Worm (Caenorhabditis elegans): ENCODE results near the gene zip-10.

Gene zip-10

ce11 chrV:11644166-11644565, 6.4 kb downstream of the zip-10 start, which contains the start of gene bir-1 (continued):
- TF ChIP-seq nhr-90 (tag; optimal IDR thresholded peaks at IDR 0.05; ENCODE audit: poor library complexity): peak; percentile 49
- no peak for TF ChIP-seq nhr-11 (tag; optimal IDR thresholded peaks at IDR 0.05)
- TF ChIP-seq snu-23 (GFP tag; optimal IDR thresholded peaks at IDR 0.05): peak; percentile 66
- no peak for TF ChIP-seq zip-4 (GFP tag; optimal IDR thresholded peaks at IDR 0.05)
- TF ChIP-seq nhr-85 (tag): peak; percentile 62
- no peak for TF ChIP-seq F16B12.6 (tag; optimal IDR thresholded peaks at IDR 0.05)
- TF ChIP-seq egl-13 (tag; optimal IDR thresholded peaks at IDR 0.05): peak; percentile 29
- peak; percentile 52 to 80 for TF ChIP-seq lsy-2 (tag; optimal IDR thresholded peaks at IDR 0.05)
- peak; percentile 55 for TF ChIP-seq unc-130 (tag; optimal IDR thresholded peaks at IDR 0.05)
- TF ChIP-seq ceh-8 (GFP tag; optimal IDR thresholded peaks at IDR 0.05): no peak
- no peak for TF ChIP-seq aly-2 (tag; optimal IDR thresholded peaks at IDR 0.05)
- peak; percentile 79 for TF ChIP-seq nhr-71 (tag; optimal IDR thresholded peaks at IDR 0.05)
- peak; percentile 54 for TF ChIP-seq swsn-7 (tag; optimal IDR thresholded peaks at IDR 0.05)
- no peak for TF ChIP-seq efl-3 (GFP tag; optimal IDR thresholded peaks at IDR 0.05)
- TF ChIP-seq Y116A8C.19 (tag; optimal IDR thresholded peaks at IDR 0.05; ENCODE audit: borderline replicate concordance): no peak
- no peak for TF ChIP-seq pqm-1 (tag; optimal IDR thresholded peaks at IDR 0.05)
- peak; percentile 25 for TF ChIP-seq fos-1 (tag; optimal IDR thresholded peaks at IDR 0.05)
- no peak for TF ChIP-seq ces-1 (GFP tag; optimal IDR thresholded peaks at IDR 0.05)
- TF ChIP-seq ceh-63 (GFP tag; optimal IDR thresholded peaks at IDR 0.05): no peak
- peak; percentile 11; the same call in 1 of the 2 replicates for TF ChIP-seq mab-9 (GFP tag; IDR thresholded peaks at IDR 0.05)
- TF ChIP-seq lin-35 (GFP tag; optimal IDR thresholded peaks at IDR 0.05): peak; percentile 76 to 89
- TF ChIP-seq nhr-77 (tag; optimal IDR thresholded peaks at IDR 0.05): peak; percentile 18
- TF ChIP-seq blmp-1 (tag; optimal IDR thresholded peaks at IDR 0.05): peak; percentile 65
- peak; percentile 69 for TF ChIP-seq ceh-90 (tag; optimal IDR thresholded peaks at IDR 0.05)
- peak in 1 of 2 experiments; percentile 84 for TF ChIP-seq mdl-1 (tag; optimal IDR thresholded peaks at IDR 0.05)
- no peak for TF ChIP-seq zag-1 (tag; optimal IDR thresholded peaks at IDR 0.05)
- peak; percentile 2 for TF ChIP-seq lin-13 (GFP tag; optimal IDR thresholded peaks at IDR 0.05)
- TF ChIP-seq ceh-82 (tag; optimal IDR thresholded peaks at IDR 0.05): peak in 1 of 3 experiments; percentile 76
- TF ChIP-seq fkh-8 (tag; optimal IDR thresholded peaks at IDR 0.05): peak; percentile 59
- TF ChIP-seq ztf-11 (tag; optimal IDR thresholded peaks at IDR 0.05): peak in 1 of 2 experiments; percentile 60

DNA sequence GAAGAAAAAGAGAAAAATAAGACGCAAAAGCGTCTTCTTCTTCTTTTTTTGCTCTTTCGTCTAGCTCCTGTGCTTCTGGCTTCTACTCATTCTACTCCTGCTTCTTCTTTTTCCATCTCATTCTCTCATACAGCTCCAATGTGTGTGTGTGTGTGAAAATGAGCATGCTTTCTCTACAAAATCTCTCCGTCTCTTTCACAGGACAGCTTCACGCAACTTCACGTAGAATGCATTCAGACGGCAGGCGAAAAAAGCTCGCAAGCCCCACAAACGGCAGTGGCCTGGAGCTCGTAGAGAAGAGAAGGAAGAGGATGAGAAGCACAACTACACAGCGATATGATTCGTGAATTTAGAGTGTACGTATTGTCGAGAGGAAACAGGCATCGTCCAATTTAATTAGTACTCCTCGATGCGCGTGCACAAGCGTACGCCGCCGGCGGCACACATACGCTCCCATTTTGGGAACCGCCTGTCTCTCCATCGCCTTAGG, 9.2 kb downstream of the zip-10 start:
- TF ChIP-seq nhr-76 (tag; optimal IDR thresholded peaks at IDR 0.05): no peak
- TF ChIP-seq ceh-82 (tag; optimal IDR thresholded peaks at IDR 0.05): peak in 2 of 3 experiments; percentile 28 to 49
- no peak for TF ChIP-seq grh-1 (GFP tag; IDR thresholded peaks at IDR 0.05)
- peak; percentile 58 for TF ChIP-seq swsn-7 (tag; optimal IDR thresholded peaks at IDR 0.05)
- TF ChIP-seq mab-9 (GFP tag; IDR thresholded peaks at IDR 0.05): no peak
- no peak for TF ChIP-seq aha-1 (tag; optimal IDR thresholded peaks at IDR 0.05)
- no peak for TF ChIP-seq Y116A8C.19 (tag; optimal IDR thresholded peaks at IDR 0.05; ENCODE audit: borderline replicate concordance)
- peak; percentile 73 for TF ChIP-seq ces-1 (GFP tag; optimal IDR thresholded peaks at IDR 0.05)
- no peak for TF ChIP-seq hlh-17 (GFP tag; optimal IDR thresholded peaks at IDR 0.05; ENCODE audit: borderline replicate concordance)
- no peak for TF ChIP-seq zag-1 (tag; optimal IDR thresholded peaks at IDR 0.05)
- no peak for TF ChIP-seq mep-1 (tag; optimal IDR thresholded peaks at IDR 0.05)
- no peak for TF ChIP-seq fos-1 (tag; optimal IDR thresholded peaks at IDR 0.05)
- no peak for TF ChIP-seq nhr-11 (tag; optimal IDR thresholded peaks at IDR 0.05)
- TF ChIP-seq mef-2 (tag; optimal IDR thresholded peaks at IDR 0.05): peak; percentile 32
- TF ChIP-seq ets-5 (GFP tag; IDR thresholded peaks at IDR 0.05): no peak
- TF ChIP-seq unc-98 (GFP tag; IDR thresholded peaks at IDR 0.05): no peak
- TF ChIP-seq alr-1 (tag; optimal IDR thresholded peaks at IDR 0.05; ENCODE audit: borderline replicate concordance): no peak
- peak; percentile 58 for TF ChIP-seq ceh-63 (GFP tag; optimal IDR thresholded peaks at IDR 0.05)
- no peak for TF ChIP-seq blmp-1 (tag; optimal IDR thresholded peaks at IDR 0.05)
- TF ChIP-seq unc-130 (tag; optimal IDR thresholded peaks at IDR 0.05): no peak
- TF ChIP-seq sptf-1 (tag; optimal IDR thresholded peaks at IDR 0.05): no peak
- peak in 1 of 2 experiments; percentile 44 for TF ChIP-seq ztf-11 (tag; optimal IDR thresholded peaks at IDR 0.05)
- TF ChIP-seq nhr-84 (tag; optimal IDR thresholded peaks at IDR 0.05): no peak
- peak; percentile 20 for TF ChIP-seq pax-3 (tag; optimal IDR thresholded peaks at IDR 0.05)
- no peak for TF ChIP-seq hpl-2 (GFP tag; optimal IDR thresholded peaks at IDR 0.05)
- TF ChIP-seq sox-4 (tag; optimal IDR thresholded peaks at IDR 0.05): no peak
- no peak for TF ChIP-seq jun-1 (tag; optimal IDR thresholded peaks at IDR 0.05)
- TF ChIP-seq pag-3 (tag; optimal IDR thresholded peaks at IDR 0.05; ENCODE audit: borderline replicate concordance, insufficient read depth): no peak
- no peak for TF ChIP-seq nhr-28 (tag; optimal IDR thresholded peaks at IDR 0.05)
- TF ChIP-seq F16B12.6 (tag; optimal IDR thresholded peaks at IDR 0.05): no peak
- no peak for TF ChIP-seq egl-27 (tag; optimal IDR thresholded peaks at IDR 0.05)
- TF ChIP-seq unc-30 (tag; optimal IDR thresholded peaks at IDR 0.05): no peak
- TF ChIP-seq lin-15B (tag; optimal IDR thresholded peaks at IDR 0.05): no peak

Data from whole organism, L1 larva.